Fruit fly (Drosophila melanogaster): ENCODE results near the gene CG8036.

Gene CG8036

DNA sequence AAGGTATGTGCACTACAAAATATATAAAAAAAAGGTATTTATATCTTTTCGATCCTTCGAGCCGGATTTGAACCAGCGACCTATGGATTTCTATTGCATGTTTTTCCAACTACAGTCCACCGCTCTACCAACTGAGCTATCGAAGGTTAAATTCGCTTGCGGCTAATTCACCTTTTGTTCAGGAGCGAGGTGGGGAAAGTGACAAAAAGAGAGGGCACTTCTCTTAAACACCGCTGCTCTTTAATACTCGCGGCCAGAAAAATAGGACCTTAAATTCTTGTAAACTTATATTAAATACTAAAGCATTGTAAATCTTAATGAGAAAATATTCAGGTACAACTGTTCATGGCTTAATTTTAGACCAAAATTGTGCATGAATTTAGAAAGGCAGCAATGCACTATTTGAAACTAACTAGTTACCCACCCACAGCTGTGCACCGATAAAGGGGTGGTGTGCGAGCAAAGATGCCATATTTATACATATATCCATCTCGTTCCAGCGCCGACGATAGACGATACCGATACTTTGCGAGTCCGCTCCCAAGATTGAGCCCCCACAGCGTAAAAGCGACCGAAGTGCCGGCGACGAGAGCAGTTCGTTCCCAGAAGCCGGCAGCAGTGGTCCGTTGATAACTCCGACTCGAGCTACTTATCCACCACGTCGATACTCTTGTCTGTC, 1.5 kb downstream of the CG8036 start (continued):
- TF ChIP-seq pan (optimal IDR thresholded peaks at IDR 0.05) (no peak), pan (GFP tag; optimal IDR thresholded peaks at IDR 0.05 in 1 of 2, IDR thresholded peaks at IDR 0.05 in 1 of 2) (peak in 1 of 2 experiments; percentile 97), gsb (GFP tag; IDR thresholded peaks at IDR 0.05) (peak; percentile 87), CG2120 (GFP tag; optimal IDR thresholded peaks at IDR 0.05) (peak; percentile 99), CG6765 (GFP tag; optimal IDR thresholded peaks at IDR 0.05) (peak; percentile 98), CG7271 (tag; optimal IDR thresholded peaks at IDR 0.05) (peak; percentile 92), ewg (GFP tag; optimal IDR thresholded peaks at IDR 0.05) (peak; percentile 94), Ets65A (GFP tag) (peak; percentile 99), CG18476 (GFP tag; optimal IDR thresholded peaks at IDR 0.05) (peak; percentile 98), ERR (GFP tag; optimal IDR thresholded peaks at IDR 0.05) (peak; percentile 96), ranshi (GFP tag; IDR thresholded peaks at IDR 0.05) (peak; percentile 96), dpn (GFP tag; optimal IDR thresholded peaks at IDR 0.05) (peak; percentile 98), CG13424 (tag; optimal IDR thresholded peaks at IDR 0.05) (peak; percentile 98), bcd (GFP tag; optimal IDR thresholded peaks at IDR 0.05) (peak; percentile 98), Fer3 (tag; optimal IDR thresholded peaks at IDR 0.05) (peak; percentile 97), Dek (tag; optimal IDR thresholded peaks at IDR 0.05) (peak; percentile 98), Sox102F (GFP tag; optimal IDR thresholded peaks at IDR 0.05) (peak; percentile 97), ci (GFP tag; IDR thresholded peaks at IDR 0.05) (peak; percentile 99), ems (GFP tag; optimal IDR thresholded peaks at IDR 0.05) (peak; percentile 98), CG16779 (GFP tag; IDR thresholded peaks at IDR 0.05) (peak; percentile 96), CG12299 (tag; optimal IDR thresholded peaks at IDR 0.05) (peak; percentile 97), ato (GFP tag; IDR thresholded peaks at IDR 0.05; ENCODE audit: partially characterized antibody) (peak; percentile 80), CG8388 (GFP tag; optimal IDR thresholded peaks at IDR 0.05) (peak; percentile 98), repo (GFP tag; optimal IDR thresholded peaks at IDR 0.05) (peak; percentile 93), CG2889 (GFP tag; IDR thresholded peaks at IDR 0.05) (peak; percentile 88), CG34422 (GFP tag; IDR thresholded peaks at IDR 0.05) (peak; percentile 97), MBD-R2 (GFP tag; IDR thresholded peaks at IDR 0.05) (peak; percentile 92), Dbx (GFP tag; IDR thresholded peaks at IDR 0.05) (peak; percentile 96), esg (GFP tag; conservative IDR thresholded peaks at IDR 0.05) (peak; percentile 92), CG4854 (GFP tag; optimal IDR thresholded peaks at IDR 0.05) (peak; percentile 96), Hr51 (GFP tag; optimal IDR thresholded peaks at IDR 0.05) (peak; percentile 97 to 98), CG17802 (tag; optimal IDR thresholded peaks at IDR 0.05) (peak; percentile 87), CkIIα-i1 (GFP tag; IDR thresholded peaks at IDR 0.05) (0 out of 2 replicates have a peak, but pooled peaks have one; percentile 61), nau (GFP tag; optimal IDR thresholded peaks at IDR 0.05) (peak; percentile 98), gro (GFP tag; optimal IDR thresholded peaks at IDR 0.05) (peak; percentile 98), CG14667 (GFP tag; IDR thresholded peaks at IDR 0.05) (peak; percentile 90), CG12071 (GFP tag; optimal IDR thresholded peaks at IDR 0.05) (peak; percentile 99), CG3726 (GFP tag; IDR thresholded peaks at IDR 0.05) (peak; percentile 93), CG32532 (GFP tag; IDR thresholded peaks at IDR 0.05) (peak; percentile 97), Sry-β (GFP tag; optimal IDR thresholded peaks at IDR 0.05) (peak; percentile 74), sqz (GFP tag; optimal IDR thresholded peaks at IDR 0.05) (peak; percentile 95), crp (GFP tag; optimal IDR thresholded peaks at IDR 0.05) (peak; percentile 32 to 77), pzg (GFP tag; optimal IDR thresholded peaks at IDR 0.05) (peak; percentile 66), dimm (GFP tag; IDR thresholded peaks at IDR 0.05) (peak; percentile 82), dati (GFP tag; IDR thresholded peaks at IDR 0.05) (peak; percentile 94), mld (GFP tag; IDR thresholded peaks at IDR 0.05; ENCODE audit: partially characterized antibody) (peak; percentile 87), croc (GFP tag; conservative IDR thresholded peaks at IDR 0.05) (peak; percentile 90), CG3407 (GFP tag; optimal IDR thresholded peaks at IDR 0.05) (peak; percentile 95), CG4730 (GFP tag; IDR thresholded peaks at IDR 0.05) (peak; percentile 89)

All from whole organism, embryonic.